Worm (Caenorhabditis elegans) whole organism, L2 larva: Measurements from ENCODE around the gene his-32.

Source experiments
- C34F6.9 ChIP-seq: fragments of 150-350 bp; optimal IDR thresholded peaks from 2 replicates; lab custom pipeline; 2014; ENCODE audit warnings: missing biosample characterization, missing genetic modification characterization
- R02D3.7 ChIP-seq: fragments of 150-350 bp; optimal IDR thresholded peaks from 2 replicates; lab custom pipeline; 2014; ENCODE audit warnings: missing biosample characterization, missing genetic modification characterization
- Y55F3AM.14 ChIP-seq: fragments of 200-800 bp; sonication (Bioruptor generic); optimal IDR thresholded peaks from 2 replicates; lab custom pipeline; 2018; ENCODE audit warnings: mild to moderate bottlenecking, missing genetic modification characterization, missing compliant biosample characterization
- alr-1 ChIP-seq: fragments of 150-350 bp; optimal IDR thresholded peaks from 2 replicates; lab custom pipeline; 2014; ENCODE audit warnings: missing biosample characterization, missing genetic modification characterization
- aly-2 ChIP-seq: fragments of 150-350 bp; optimal IDR thresholded peaks from 2 replicates; lab custom pipeline; 2014; ENCODE audit warnings: missing biosample characterization, missing genetic modification characterization
- ama-1 ChIP-seq: fragments of 150-350 bp; optimal IDR thresholded peaks from 2 replicates; lab custom pipeline; 2018; ENCODE audit warnings: inconsistent platforms
- ceh-82 ChIP-seq: fragments of 150-350 bp; optimal IDR thresholded peaks from 2 replicates; lab custom pipeline; 2014; ENCODE audit warnings: missing biosample characterization, missing genetic modification characterization
- crh-2 ChIP-seq: sonication (generic microtip); optimal IDR thresholded peaks from 2 replicates; lab custom pipeline; 2017; ENCODE audit warnings: missing biosample characterization, missing genetic modification characterization
- dmd-4 ChIP-seq: sonication (generic microtip); optimal IDR thresholded peaks from 2 replicates; lab custom pipeline; 2017; ENCODE audit warnings: missing biosample characterization, missing genetic modification characterization
- elt-1 ChIP-seq: fragments of 150-350 bp; optimal IDR thresholded peaks from 2 replicates; lab custom pipeline; 2014; ENCODE audit warnings: missing biosample characterization, missing genetic modification characterization
- fos-1 ChIP-seq: fragments of 150-350 bp; optimal IDR thresholded peaks from 2 replicates; lab custom pipeline; 2014; ENCODE audit warnings: missing biosample characterization, missing genetic modification characterization
- gmeb-1 ChIP-seq: fragments of 150-350 bp; optimal IDR thresholded peaks from 2 replicates; lab custom pipeline; 2014; ENCODE audit warnings: missing biosample characterization, missing genetic modification characterization
- lin-11 ChIP-seq: fragments of 150-350 bp; sonication (generic microtip); optimal IDR thresholded peaks from 2 replicates; lab custom pipeline; 2014; ENCODE audit warnings: missing biosample characterization, missing genetic modification characterization, inconsistent platforms, mixed read lengths
- lin-39 ChIP-seq: fragments of 150-350 bp; optimal IDR thresholded peaks from 2 replicates; lab custom pipeline; 2014; ENCODE audit warnings: missing biosample characterization, missing genetic modification reagents, missing genetic modification characterization
- lsy-2 ChIP-seq, 2 experiments: fragments of 150-350 bp in 1 of 2; sonication (generic microtip) in 1 of 2; optimal IDR thresholded peaks; 2 replicates each; lab custom pipeline; 2014 to 2017; ENCODE audit warnings: missing biosample characterization in 2 of 2, missing genetic modification characterization in 2 of 2
- mbf-1 ChIP-seq: sonication (generic microtip); optimal IDR thresholded peaks from 2 replicates; lab custom pipeline; 2017; ENCODE audit warnings: missing biosample characterization, missing genetic modification characterization
- nhr-10 ChIP-seq: sonication (generic microtip); optimal IDR thresholded peaks from 2 replicates; lab custom pipeline; 2017; ENCODE audit warnings: missing biosample characterization, missing genetic modification characterization
- nhr-11 ChIP-seq: fragments of 150-350 bp; optimal IDR thresholded peaks from 2 replicates; lab custom pipeline; 2014; ENCODE audit warnings: missing biosample characterization, missing genetic modification characterization
- nhr-129 ChIP-seq: fragments of 150-350 bp; optimal IDR thresholded peaks from 2 replicates; lab custom pipeline; 2014; ENCODE audit warnings: missing biosample characterization, missing genetic modification characterization
- nhr-21 ChIP-seq: fragments of 150-350 bp; optimal IDR thresholded peaks from 2 replicates; lab custom pipeline; 2014; ENCODE audit warnings: missing biosample characterization, missing genetic modification characterization
- nhr-23 ChIP-seq: fragments of 150-350 bp; optimal IDR thresholded peaks from 2 replicates; lab custom pipeline; 2014; ENCODE audit warnings: missing biosample characterization, missing genetic modification reagents, missing genetic modification characterization
- nhr-237 ChIP-seq: fragments of 150-350 bp; optimal IDR thresholded peaks from 2 replicates; lab custom pipeline; 2014; ENCODE audit warnings: missing biosample characterization, missing genetic modification characterization
- nhr-25 ChIP-seq: fragments of 150-350 bp; sonication (generic microtip); optimal IDR thresholded peaks from 3 replicates; lab custom pipeline; 2014; ENCODE audit warnings: missing biosample characterization, missing genetic modification characterization
- nhr-6 ChIP-seq: fragments of 150-350 bp; optimal IDR thresholded peaks from 2 replicates; lab custom pipeline; 2014; ENCODE audit warnings: missing biosample characterization, missing genetic modification characterization
- nhr-77 ChIP-seq: fragments of 150-350 bp; optimal IDR thresholded peaks from 2 replicates; lab custom pipeline; 2014; ENCODE audit warnings: missing biosample characterization, missing genetic modification characterization
- peb-1 ChIP-seq: fragments of 150-350 bp; optimal IDR thresholded peaks from 2 replicates; lab custom pipeline; 2014; ENCODE audit warnings: missing biosample characterization, missing genetic modification characterization
- sem-4 ChIP-seq: fragments of 150-350 bp; optimal IDR thresholded peaks from 2 replicates; lab custom pipeline; 2014; ENCODE audit warnings: missing biosample characterization, missing genetic modification reagents, missing genetic modification characterization
- skn-1 ChIP-seq: sonication (generic microtip); optimal IDR thresholded peaks from 2 replicates; lab custom pipeline; 2017; ENCODE audit warnings: missing biosample characterization, missing genetic modification characterization
- sma-3 ChIP-seq: sonication (generic microtip); optimal IDR thresholded peaks from 2 replicates; lab custom pipeline; 2016; ENCODE audit warnings: missing genetic modification reagents, missing genetic modification characterization, missing compliant biosample characterization
- unc-39 ChIP-seq: fragments of 150-350 bp; optimal IDR thresholded peaks from 2 replicates; lab custom pipeline; 2014; ENCODE audit warnings: missing biosample characterization, missing genetic modification characterization
- unc-55 ChIP-seq: fragments of 150-350 bp; sonication (generic microtip); optimal IDR thresholded peaks from 3 replicates; lab custom pipeline; 2014; ENCODE audit warnings: missing biosample characterization, missing genetic modification reagents, missing genetic modification characterization
- zag-1 ChIP-seq: fragments of 150-350 bp; optimal IDR thresholded peaks from 2 replicates; lab custom pipeline; 2014; ENCODE audit warnings: missing biosample characterization, missing genetic modification characterization
- ztf-1 ChIP-seq: fragments of 200-800 bp; sonication (Bioruptor generic); conservative IDR thresholded peaks from 2 replicates; pipeline ENCODE4 v1.3.6; 2022; ENCODE audit warnings: missing genetic modification characterization, missing compliant biosample characterization
- ztf-11 ChIP-seq: sonication (generic microtip); optimal IDR thresholded peaks from 2 replicates; lab custom pipeline; 2017; ENCODE audit warnings: missing biosample characterization, missing genetic modification characterization
- ztf-4 ChIP-seq: fragments of 150-350 bp; optimal IDR thresholded peaks from 2 replicates; lab custom pipeline; 2014; ENCODE audit warnings: missing biosample characterization, missing genetic modification characterization

Gene his-32

ce11 chrIV:8328913-8329312 lies 5.2 kb upstream of the his-32 start, which contains the start of gene F35H10.2:
TSS of gene F35H10.2 (plus strand) at chrIV:8329213.
- TF ChIP-seq lin-11 (tag; lab: Kevin White, UChicago) = no peak
- TF ChIP-seq gmeb-1 (tag; lab: Kevin White, UChicago) = no peak
- no peak for TF ChIP-seq sem-4 (tag; lab: Kevin White, UChicago)
- TF ChIP-seq ama-1 (lab: Kevin White, UChicago) = no peak
- no peak for TF ChIP-seq ztf-1 (GFP tag; lab: Robert Waterston, UW)
- TF ChIP-seq sma-3 (GFP tag; lab: Kevin White, UChicago) = no peak
- TF ChIP-seq nhr-25 = no peak
- TF ChIP-seq nhr-77 (tag; lab: Kevin White, UChicago) = no peak
- no peak for TF ChIP-seq unc-55 (GFP tag; lab: Kevin White, UChicago)

DNA sequence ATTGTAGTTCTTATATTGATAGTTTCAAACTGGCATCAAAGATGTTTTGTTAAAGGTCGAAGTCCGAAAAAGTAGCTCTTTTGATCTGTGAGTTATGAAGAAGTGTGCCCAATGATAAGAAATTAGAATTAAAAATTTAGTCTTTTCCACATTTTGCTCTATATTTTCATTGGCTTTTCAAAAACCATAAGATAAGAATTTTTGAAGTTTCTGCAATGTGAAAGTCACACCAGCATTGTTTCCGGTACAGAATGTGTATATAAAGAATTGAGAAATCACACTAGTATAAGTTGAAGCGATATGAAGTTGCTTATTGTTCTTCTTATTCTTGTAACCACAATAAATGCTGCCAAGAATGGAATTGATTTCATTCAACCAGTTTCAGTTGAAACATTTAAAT lies 1.6 kb upstream of the his-32 start, which contains the start of gene lys-10:
TSS of gene lys-10 (plus strand) at position 301 of the 400 bp plus-strand sequence.
- TF ChIP-seq sma-3 (GFP tag; lab: Kevin White, UChicago) = no peak

DNA sequence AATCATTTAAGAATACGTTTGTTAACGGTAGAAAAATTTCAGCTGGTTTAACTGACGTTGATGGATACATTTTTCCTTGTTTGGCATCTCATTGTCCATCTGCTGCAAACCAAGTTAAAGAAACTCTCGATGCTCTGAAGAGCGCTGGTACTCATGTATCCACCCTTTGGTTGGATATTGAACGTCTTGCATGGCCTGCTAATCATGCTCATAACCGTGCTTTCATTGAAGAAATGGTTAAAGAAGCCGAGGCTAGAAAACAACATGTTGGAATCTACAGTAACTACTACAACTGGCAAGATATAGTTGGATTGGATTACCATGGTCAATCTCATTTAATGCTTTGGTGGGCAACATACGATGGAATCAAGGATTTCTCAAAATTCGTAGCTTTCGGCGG lies 1.1 kb upstream of the his-32 start:
- TF ChIP-seq dmd-4 = no peak
- no peak for TF ChIP-seq peb-1 (tag; lab: Kevin White, UChicago)
- TF ChIP-seq ztf-1 (GFP tag; lab: Robert Waterston, UW) = no peak
- TF ChIP-seq gmeb-1 (tag; lab: Kevin White, UChicago) = no peak
- no peak for TF ChIP-seq crh-2 (tag; lab: Kevin White, UChicago)
- no peak for TF ChIP-seq R02D3.7 (tag; lab: Kevin White, UChicago)
- no peak for TF ChIP-seq mbf-1 (tag; lab: Kevin White, UChicago)
- TF ChIP-seq nhr-10 = no peak

DNA sequence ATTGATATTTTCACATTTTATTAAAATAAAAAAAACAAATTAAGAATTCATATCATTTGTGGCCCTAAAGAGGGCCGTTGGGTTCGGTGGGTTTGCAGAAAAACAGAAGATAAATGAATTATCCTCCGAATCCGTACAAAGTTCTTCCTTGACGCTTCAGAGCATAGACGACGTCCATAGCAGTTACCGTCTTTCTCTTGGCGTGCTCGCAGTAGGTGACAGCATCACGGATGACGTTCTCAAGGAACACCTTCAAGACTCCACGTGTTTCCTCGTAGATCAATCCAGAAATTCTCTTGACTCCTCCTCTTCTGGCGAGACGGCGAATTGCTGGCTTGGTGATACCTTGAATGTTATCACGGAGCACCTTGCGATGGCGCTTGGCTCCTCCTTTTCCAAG lies 551 bp upstream of the his-32 start:
- TF ChIP-seq nhr-23 = no peak
- no peak for TF ChIP-seq alr-1
- TF ChIP-seq unc-39 = no peak
- no peak for TF ChIP-seq nhr-21 (tag; lab: Kevin White, UChicago)
- TF ChIP-seq skn-1 = no peak
- no peak for TF ChIP-seq zag-1 (tag; lab: Kevin White, UChicago)
- TF ChIP-seq lin-39 (tag; lab: Kevin White, UChicago) = no peak
- no peak for TF ChIP-seq fos-1 (tag; lab: Kevin White, UChicago)
- no peak for TF ChIP-seq C34F6.9 (tag; lab: Kevin White, UChicago)
- TF ChIP-seq mbf-1 (tag; lab: Kevin White, UChicago) = no peak
- no peak for TF ChIP-seq lsy-2 (tag; optimal IDR thresholded peaks at IDR 0.05; lab: Kevin White, UChicago)
- TF ChIP-seq peb-1 (tag; lab: Kevin White, UChicago) = no peak
- TF ChIP-seq ceh-82 = no peak

DNA sequence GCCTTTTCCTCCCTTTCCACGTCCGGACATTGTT lies 334 bp upstream of the his-32 start, which contains the start of gene his-31:
TSS of gene his-31 (minus strand) at position 30 of the 34 bp plus-strand sequence.
- TF ChIP-seq alr-1 (no peak), nhr-21 (tag; lab: Kevin White, UChicago) (no peak), nhr-237 (no peak), Y55F3AM.14 (no peak), unc-39 (no peak), crh-2 (tag; lab: Kevin White, UChicago) (no peak), mbf-1 (tag; lab: Kevin White, UChicago) (no peak), lsy-2 (tag; optimal IDR thresholded peaks at IDR 0.05; lab: Kevin White, UChicago) (no peak), sma-3 (GFP tag; lab: Kevin White, UChicago) (no peak), lin-11 (tag; lab: Kevin White, UChicago) (no peak), ztf-4 (tag; lab: Kevin White, UChicago) (no peak), nhr-11 (tag; lab: Kevin White, UChicago) (no peak), zag-1 (tag; lab: Kevin White, UChicago) (no peak), ztf-11 (tag; lab: Kevin White, UChicago) (no peak), nhr-6 (tag; lab: Kevin White, UChicago) (no peak), sem-4 (tag; lab: Kevin White, UChicago) (no peak), aly-2 (tag; lab: Kevin White, UChicago) (no peak), C34F6.9 (tag; lab: Kevin White, UChicago) (no peak)
- TF ChIP-seq, all 48 proteins: peak for 0

- TF ChIP-seq nhr-129 (tag; lab: Kevin White, UChicago) = no peak
- no peak for TF ChIP-seq elt-1 (tag; lab: Kevin White, UChicago)
- no peak for TF ChIP-seq dmd-4
- TF ChIP-seq lin-11 (tag; lab: Kevin White, UChicago) = no peak
Measured at ce11 chrIV:8339636-8340035, 5.5 kb downstream of the his-32 start, which contains the start of gene lgc-6. TSS of gene lgc-6 (plus strand) at chrIV:8339936.
